Worm (Caenorhabditis elegans): ENCODE measurements around the gene Y53F4B.5.

DNA sequence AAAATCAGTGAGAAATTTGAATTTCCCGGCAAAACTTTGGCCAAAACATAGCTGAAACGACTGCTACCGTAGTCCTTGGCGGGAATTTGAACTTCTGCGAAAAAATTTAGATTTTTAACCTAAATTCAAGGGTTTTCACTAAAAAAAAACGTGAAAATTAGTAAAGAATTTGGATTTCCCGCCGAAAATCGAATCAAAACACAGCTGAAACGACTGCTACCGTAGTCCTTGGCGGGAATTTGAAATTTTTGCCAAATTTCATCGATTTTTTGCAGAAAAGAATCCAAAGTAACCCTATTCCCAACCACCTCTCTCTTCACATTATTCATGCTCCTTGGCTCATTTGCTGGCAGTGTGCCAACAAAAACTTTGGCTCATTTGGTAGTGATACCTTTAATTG is 41.3 kb upstream of the Y53F4B.5 start:
- TF ChIP-seq him-1 (tag; optimal IDR thresholded peaks at IDR 0.05) (no peak), W03F9.2 (tag; optimal IDR thresholded peaks at IDR 0.05) (no peak), dao-5 (tag; optimal IDR thresholded peaks at IDR 0.05) (no peak)
